Fruit fly (Drosophila melanogaster): ENCODE data around the gene Sox21b.

Gene Sox21b

dm6 chr3L:14150141-14150556 is 19.0 kb upstream of the Sox21b start (continued):
- TF ChIP-seq CG1832 (GFP tag; optimal IDR thresholded peaks at IDR 0.05): peak; percentile 59
- peak in 1 of 2 experiments; percentile 100 for TF ChIP-seq tll (GFP tag; optimal IDR thresholded peaks at IDR 0.05)
- no peak for TF ChIP-seq CG10147 (GFP tag; optimal IDR thresholded peaks at IDR 0.05)
- TF ChIP-seq gce (GFP tag; IDR thresholded peaks at IDR 0.05): 0 out of 3 replicates have a peak, but pooled peaks have one; percentile 3
- TF ChIP-seq row (GFP tag; IDR thresholded peaks at IDR 0.05): no peak
- TF ChIP-seq shn (GFP tag; optimal IDR thresholded peaks at IDR 0.05): peak; percentile 25
- TF ChIP-seq lab (GFP tag; optimal IDR thresholded peaks at IDR 0.05): no peak
- TF ChIP-seq Fer1 (GFP tag; optimal IDR thresholded peaks at IDR 0.05): no peak
- peak; percentile 50; the same call in 1 of the 3 replicates for TF ChIP-seq CG2199 (GFP tag; IDR thresholded peaks at IDR 0.05)
- TF ChIP-seq ssp (GFP tag; IDR thresholded peaks at IDR 0.05): no peak
- no peak for TF ChIP-seq CG13296 (GFP tag; optimal IDR thresholded peaks at IDR 0.05)
- peak; percentile 28 for TF ChIP-seq Nf-YC (tag; optimal IDR thresholded peaks at IDR 0.05)
- TF ChIP-seq cad (GFP tag; optimal IDR thresholded peaks at IDR 0.05): peak; percentile 61
- TF ChIP-seq CTCF (GFP tag; optimal IDR thresholded peaks at IDR 0.05): no peak
- TF ChIP-seq CG10366 (GFP tag; IDR thresholded peaks at IDR 0.05): no peak
- TF ChIP-seq Oli (tag; optimal IDR thresholded peaks at IDR 0.05): no peak
- peak; percentile 31 for TF ChIP-seq kni (GFP tag; optimal IDR thresholded peaks at IDR 0.05)
- TF ChIP-seq pan (optimal IDR thresholded peaks at IDR 0.05): no peak
- no peak for TF ChIP-seq pan (GFP tag; optimal IDR thresholded peaks at IDR 0.05 in 1 of 2, IDR thresholded peaks at IDR 0.05 in 1 of 2)
- TF ChIP-seq pros (GFP tag; optimal IDR thresholded peaks at IDR 0.05): peak; percentile 40
- no peak for TF ChIP-seq dmrt11E (tag; optimal IDR thresholded peaks at IDR 0.05)
- no peak for TF ChIP-seq vnd (GFP tag; IDR thresholded peaks at IDR 0.05; ENCODE audit: partially characterized antibody)
- no peak for TF ChIP-seq CG7928 (GFP tag; optimal IDR thresholded peaks at IDR 0.05)
- no peak for TF ChIP-seq CG7271 (tag; optimal IDR thresholded peaks at IDR 0.05)
- TF ChIP-seq crc (GFP tag; optimal IDR thresholded peaks at IDR 0.05): no peak
- no peak for TF ChIP-seq Hmr (GFP tag; optimal IDR thresholded peaks at IDR 0.05)
- no peak for TF ChIP-seq Side (GFP tag; optimal IDR thresholded peaks at IDR 0.05)
- TF ChIP-seq CG9797 (GFP tag; optimal IDR thresholded peaks at IDR 0.05): no peak
- peak; percentile 98 for TF ChIP-seq CG15479 (GFP tag; optimal IDR thresholded peaks at IDR 0.05)
- no peak for TF ChIP-seq CG3847 (GFP tag; IDR thresholded peaks at IDR 0.05)
- no peak for TF ChIP-seq CG14710 (tag; optimal IDR thresholded peaks at IDR 0.05)
- peak; percentile 44 for TF ChIP-seq CG17385 (GFP tag; optimal IDR thresholded peaks at IDR 0.05)
- TF ChIP-seq ro (GFP tag; IDR thresholded peaks at IDR 0.05): no peak
- TF ChIP-seq CG31224 (GFP tag; IDR thresholded peaks at IDR 0.05): no peak

- TF ChIP-seq br (optimal IDR thresholded peaks at IDR 0.05): no peak
- no peak for TF ChIP-seq CG6813 (GFP tag; optimal IDR thresholded peaks at IDR 0.05)
- peak; percentile 62 for TF ChIP-seq Ets65A (GFP tag)
- TF ChIP-seq CG12391 (tag; optimal IDR thresholded peaks at IDR 0.05): peak; percentile 21
- no peak for TF ChIP-seq D (optimal IDR thresholded peaks at IDR 0.05)
- TF ChIP-seq D (GFP tag; optimal IDR thresholded peaks at IDR 0.05): peak; percentile 54
- no peak for TF ChIP-seq Lpt (GFP tag; optimal IDR thresholded peaks at IDR 0.05)
- no peak for TF ChIP-seq Dfd (GFP tag; optimal IDR thresholded peaks at IDR 0.05)
- TF ChIP-seq fd96Cb (tag; optimal IDR thresholded peaks at IDR 0.05): peak; percentile 56
- TF ChIP-seq Hey (tag; optimal IDR thresholded peaks at IDR 0.05): no peak
- no peak for TF ChIP-seq CG16813 (GFP tag; IDR thresholded peaks at IDR 0.05; ENCODE audit: partially characterized antibody)
- TF ChIP-seq CG6254 (GFP tag; optimal IDR thresholded peaks at IDR 0.05): peak; percentile 49
- TF ChIP-seq zf30C (GFP tag; optimal IDR thresholded peaks at IDR 0.05): peak; percentile 48
- TF ChIP-seq unpg (GFP tag; optimal IDR thresholded peaks at IDR 0.05): peak; percentile 26
- peak in 1 of 2 experiments; percentile 59 for TF ChIP-seq bsh (GFP tag; optimal IDR thresholded peaks at IDR 0.05)
- TF ChIP-seq CG7839 (tag; optimal IDR thresholded peaks at IDR 0.05): peak; percentile 41
- TF ChIP-seq ci (GFP tag; IDR thresholded peaks at IDR 0.05): 0 out of 3 replicates have a peak, but pooled peaks have one; percentile 25
- peak; percentile 5 for TF ChIP-seq CG15011 (GFP tag; optimal IDR thresholded peaks at IDR 0.05)
- peak; percentile 14 for TF ChIP-seq sqz (GFP tag; optimal IDR thresholded peaks at IDR 0.05)
- no peak for TF ChIP-seq gt (GFP tag; IDR thresholded peaks at IDR 0.05)
These were observed 15.3 kb upstream of the Sox21b start for dm6 chr3L:14146386-14146785.
